Fruit fly (Drosophila melanogaster) whole organism, pupa: ENCODE results near the gene Ir94d.

ENCODE experiments used
- CG8159 ChIP-seq: fragments of 200-800 bp; sonication (Bioruptor generic); optimal IDR thresholded peaks from 3 replicates; lab custom pipeline; 2018; ENCODE audit warnings: missing biosample characterization, mild to moderate bottlenecking, missing genetic modification characterization, moderate library complexity
- EcR ChIP-seq: fragments of 200-800 bp; sonication (Bioruptor generic); optimal IDR thresholded peaks from 3 replicates; lab custom pipeline; 2019; ENCODE audit warnings: missing biosample characterization, missing genetic modification characterization, mild to moderate bottlenecking, moderate library complexity, missing genetic modification reagents
- Ets98B ChIP-seq: fragments of 200-800 bp; sonication (Bioruptor generic); IDR thresholded peaks from 2 replicates; pipeline ENCODE4 v1.3.6; 2022; ENCODE audit warnings: missing biosample characterization, missing genetic modification characterization

DNA sequence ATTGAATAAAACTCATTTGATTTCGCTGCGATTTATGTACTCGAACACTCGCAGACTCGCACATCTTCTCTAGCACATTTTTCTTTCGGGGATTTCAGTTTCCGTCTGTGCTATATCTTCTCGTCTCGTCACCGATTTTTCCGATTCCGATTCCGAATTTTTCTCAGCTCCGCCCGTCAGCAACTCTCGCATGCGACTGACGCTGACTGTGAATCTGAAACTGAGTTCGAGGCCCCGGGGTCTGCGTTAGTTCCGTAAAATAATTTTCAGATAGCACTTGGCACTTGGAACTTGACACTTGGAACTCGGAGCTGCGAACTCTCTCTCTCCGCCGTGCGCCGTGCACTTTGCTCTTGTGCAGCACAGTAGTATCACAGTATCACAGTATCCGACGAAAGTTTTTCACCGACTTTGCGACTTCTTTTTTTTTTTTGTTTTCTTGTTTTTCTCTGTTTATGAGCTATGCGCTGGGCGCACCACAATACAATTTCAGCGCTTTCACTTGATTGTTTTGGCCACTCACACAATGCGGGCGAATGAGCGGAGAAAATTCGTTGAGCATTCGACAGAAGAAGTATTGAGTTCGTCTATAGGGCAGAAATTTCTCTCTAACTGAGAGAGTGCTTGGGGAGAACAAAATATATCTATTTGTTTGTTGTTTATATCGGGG is 17.9 kb upstream of the Ir94d start, which contains the start of gene CG4393:
- TF ChIP-seq Ets98B (GFP tag; lab: Robert Waterston, UW) (peak; percentile 55), EcR (GFP tag; lab: Kevin White, UChicago) (no peak), CG8159 (tag; lab: Kevin White, UChicago) (peak; percentile 0)
